Fruit fly (Drosophila melanogaster) whole organism, embryonic: ENCODE data around the gene snk.

Source experiments
- B-H1 ChIP-seq: fragments of 200-800 bp; sonication (Bioruptor generic); IDR thresholded peaks from 3 replicates; pipeline ENCODE4 v1.3.6; 2022; ENCODE audit warnings: missing biosample characterization, missing genetic modification characterization
- Bdp1 ChIP-seq: fragments of 200-800 bp; sonication (Bioruptor generic); optimal IDR thresholded peaks from 3 replicates; lab custom pipeline; 2016; ENCODE audit warnings: missing biosample characterization, missing genetic modification characterization
- CG10366 ChIP-seq: fragments of 200-800 bp; sonication (Bioruptor generic); IDR thresholded peaks from 2 replicates; pipeline ENCODE4 v1.3.6; 2022; ENCODE audit warnings: missing biosample characterization, missing genetic modification characterization
- CG10462 ChIP-seq: fragments of 200-800 bp; sonication (Bioruptor generic); optimal IDR thresholded peaks from 2 replicates; lab custom pipeline; 2016; ENCODE audit warnings: missing biosample characterization, missing genetic modification characterization
- CG10654 ChIP-seq: fragments of 200-800 bp; sonication (Bioruptor generic); optimal IDR thresholded peaks from 2 replicates; lab custom pipeline; 2016; ENCODE audit warnings: missing biosample characterization, missing genetic modification characterization
- CG12104 ChIP-seq: fragments of 200-800 bp; sonication (Bioruptor generic); optimal IDR thresholded peaks from 3 replicates; lab custom pipeline; 2016; ENCODE audit warnings: missing biosample characterization, missing genetic modification characterization
- CG14441 ChIP-seq: fragments of 200-800 bp; sonication (Bioruptor generic); IDR thresholded peaks from 2 replicates; pipeline ENCODE4 v1.3.6; 2022; ENCODE audit warnings: missing biosample characterization, missing genetic modification characterization
- CG15514 ChIP-seq: fragments of 200-800 bp; sonication (Bioruptor generic); optimal IDR thresholded peaks from 3 replicates; lab custom pipeline; 2017; ENCODE audit warnings: missing biosample characterization, missing genetic modification characterization, mild to moderate bottlenecking, moderate library complexity, missing genetic modification reagents
- CG1603 ChIP-seq: fragments of 200-800 bp; sonication (Bioruptor generic); optimal IDR thresholded peaks from 2 replicates; lab custom pipeline; 2019; ENCODE audit warnings: missing biosample characterization, mild to moderate bottlenecking, missing genetic modification characterization, moderate library complexity
- CG16863 ChIP-seq: fragments of 200-800 bp; sonication (Bioruptor generic); optimal IDR thresholded peaks from 3 replicates; lab custom pipeline; 2016; ENCODE audit warnings: missing biosample characterization, missing genetic modification characterization
- CG17385 ChIP-seq: fragments of 200-800 bp; sonication (Bioruptor generic); optimal IDR thresholded peaks from 3 replicates; lab custom pipeline; 2018; ENCODE audit warnings: missing biosample characterization, mild to moderate bottlenecking, missing genetic modification characterization
- CG18011 ChIP-seq: fragments of 200-800 bp; sonication (Bioruptor generic); optimal IDR thresholded peaks from 2 replicates; lab custom pipeline; 2017; ENCODE audit warnings: missing biosample characterization, missing genetic modification characterization, mild to moderate bottlenecking, moderate library complexity, missing genotype
- CG2129 ChIP-seq: fragments of 200-800 bp; sonication (Bioruptor generic); IDR thresholded peaks from 2 replicates; pipeline ENCODE4 v1.3.6; 2022; ENCODE audit warnings: missing biosample characterization, missing genetic modification characterization; ENCODE audit not compliant: partially characterized antibody
- CG30403 ChIP-seq: fragments of 200-800 bp; sonication (Bioruptor generic); optimal IDR thresholded peaks from 3 replicates; lab custom pipeline; 2016; ENCODE audit warnings: missing biosample characterization, missing genetic modification characterization
- CG3838 ChIP-seq: fragments of 200-800 bp; sonication (Bioruptor generic); optimal IDR thresholded peaks from 3 replicates; lab custom pipeline; 2016; ENCODE audit warnings: missing biosample characterization, missing genetic modification characterization
- CG9609 ChIP-seq: fragments of 200-800 bp; sonication (Bioruptor generic); optimal IDR thresholded peaks from 3 replicates; lab custom pipeline; 2016; ENCODE audit warnings: missing biosample characterization, missing genetic modification characterization
- CG9727 ChIP-seq: fragments of 200-800 bp; sonication (Bioruptor generic); optimal IDR thresholded peaks from 3 replicates; lab custom pipeline; 2017; ENCODE audit warnings: missing biosample characterization, mild to moderate bottlenecking, missing genetic modification characterization
- CG9876 ChIP-seq: fragments of 200-800 bp; sonication (Bioruptor generic); optimal IDR thresholded peaks from 2 replicates; lab custom pipeline; 2016; ENCODE audit warnings: missing biosample characterization, missing genetic modification characterization
- Dad ChIP-seq: fragments of 200-800 bp; sonication (Bioruptor generic); optimal IDR thresholded peaks from 3 replicates; lab custom pipeline; 2016; ENCODE audit warnings: missing biosample characterization, missing genetic modification characterization
- Dll ChIP-seq: fragments of 200-800 bp; sonication (Bioruptor generic); IDR thresholded peaks from 4 replicates; pipeline ENCODE4 v1.3.6; 2022; ENCODE audit warnings: missing biosample characterization, missing genetic modification characterization; ENCODE audit not compliant: partially characterized antibody
- Doc3 ChIP-seq: fragments of 200-800 bp; sonication (Bioruptor generic); IDR thresholded peaks from 3 replicates; pipeline ENCODE4 v1.3.6; 2022; ENCODE audit warnings: missing biosample characterization, missing genetic modification characterization; ENCODE audit not compliant: partially characterized antibody
- Drgx ChIP-seq: fragments of 200-800 bp; sonication (Bioruptor generic); IDR thresholded peaks from 2 replicates; pipeline ENCODE4 v1.3.6; 2022; ENCODE audit warnings: missing biosample characterization, missing genetic modification characterization
- Ets65A ChIP-seq: fragments of 200-800 bp; sonication (Bioruptor generic); peaks from one replicate; lab custom pipeline; 2016; ENCODE audit warnings: missing biosample characterization, missing genetic modification characterization
- Fer2 ChIP-seq: fragments of 200-800 bp; sonication (Bioruptor generic); optimal IDR thresholded peaks from 2 replicates; lab custom pipeline; 2018; ENCODE audit warnings: missing biosample characterization, mild to moderate bottlenecking, missing genetic modification characterization, moderate library complexity
- Hand ChIP-seq: fragments of 200-800 bp; sonication (Bioruptor generic); optimal IDR thresholded peaks from 2 replicates; lab custom pipeline; 2017; ENCODE audit warnings: mild to moderate bottlenecking, missing biosample characterization, missing genetic modification reagents, missing genetic modification characterization
- MESR4 ChIP-seq: fragments of 200-800 bp; sonication (Bioruptor generic); optimal IDR thresholded peaks from 2 replicates; lab custom pipeline; 2018; ENCODE audit warnings: missing biosample characterization, mild to moderate bottlenecking, missing genetic modification characterization, moderate library complexity
- Mes4 ChIP-seq: fragments of 200-800 bp; sonication (Bioruptor generic); optimal IDR thresholded peaks from 2 replicates; lab custom pipeline; 2016; ENCODE audit warnings: missing biosample characterization, missing genetic modification characterization
- NC2β ChIP-seq: fragments of 200-800 bp; sonication (Bioruptor generic); optimal IDR thresholded peaks from 2 replicates; lab custom pipeline; 2016; ENCODE audit warnings: missing biosample characterization, missing genetic modification characterization
- Six4 ChIP-seq: fragments of 200-800 bp; sonication (Bioruptor generic); optimal IDR thresholded peaks from 2 replicates; lab custom pipeline; 2016; ENCODE audit warnings: missing biosample characterization, missing genetic modification characterization
- Sox102F ChIP-seq: fragments of 200-800 bp; sonication (Bioruptor generic); optimal IDR thresholded peaks from 2 replicates; lab custom pipeline; 2018; ENCODE audit warnings: missing biosample characterization, mild to moderate bottlenecking, missing genetic modification characterization, moderate library complexity
- Vsx1 ChIP-seq: fragments of 200-800 bp; sonication (Bioruptor generic); optimal IDR thresholded peaks from 2 replicates; lab custom pipeline; 2017; ENCODE audit warnings: missing biosample characterization, mild to moderate bottlenecking, missing genetic modification characterization, missing genetic modification reagents
- abd-A ChIP-seq: fragments of 200-800 bp; sonication (Bioruptor generic); optimal IDR thresholded peaks from 3 replicates; lab custom pipeline; 2019; ENCODE audit warnings: missing biosample characterization, mild to moderate bottlenecking, missing genetic modification characterization, moderate library complexity
- ap ChIP-seq: fragments of 200-800 bp; sonication (Bioruptor generic); IDR thresholded peaks from 2 replicates; pipeline ENCODE4 v1.3.6; 2022; ENCODE audit warnings: missing biosample characterization, missing genetic modification characterization
- ase ChIP-seq: fragments of 200-800 bp; sonication (Bioruptor generic); IDR thresholded peaks from 3 replicates; pipeline ENCODE4 v1.3.6; 2022; ENCODE audit warnings: missing biosample characterization, missing genetic modification characterization
- dmrt11E ChIP-seq: fragments of 200-800 bp; sonication (Bioruptor generic); optimal IDR thresholded peaks from 3 replicates; lab custom pipeline; 2018; ENCODE audit warnings: missing biosample characterization, mild to moderate bottlenecking, missing genetic modification characterization, moderate library complexity
- fd64A ChIP-seq: fragments of 200-800 bp; sonication (Bioruptor generic); optimal IDR thresholded peaks from 3 replicates; lab custom pipeline; 2018; ENCODE audit warnings: missing biosample characterization, mild to moderate bottlenecking, missing genetic modification characterization
- gcm2 ChIP-seq: fragments of 200-800 bp; sonication (Bioruptor generic); optimal IDR thresholded peaks from 2 replicates; lab custom pipeline; 2016; ENCODE audit warnings: missing biosample characterization, missing genetic modification characterization
- hth ChIP-seq: fragments of >200 bp; optimal IDR thresholded peaks from 2 replicates; lab custom pipeline; 2017; ENCODE audit warnings: inconsistent platforms
- jumu ChIP-seq: fragments of 200-800 bp; sonication (Bioruptor generic); optimal IDR thresholded peaks from 3 replicates; lab custom pipeline; 2016; ENCODE audit warnings: missing biosample characterization, missing genetic modification characterization
- ken ChIP-seq: fragments of 200-800 bp; sonication (Bioruptor generic); IDR thresholded peaks from 3 replicates; pipeline ENCODE4 v1.3.6; 2022; ENCODE audit warnings: missing biosample characterization, missing genetic modification characterization
- kni ChIP-seq: fragments of 200-800 bp; sonication (Bioruptor generic); optimal IDR thresholded peaks from 3 replicates; lab custom pipeline; 2017; ENCODE audit warnings: mild to moderate bottlenecking, missing biosample characterization, missing genetic modification reagents, missing genetic modification characterization
- pan ChIP-seq, 4 experiments: fragments of >200 bp in 3 of 4; fragments of 200-800 bp in 1 of 4; sonication (Bioruptor generic) in 1 of 4; optimal IDR thresholded peaks in 3 of 4; IDR thresholded peaks in 1 of 4; 2 replicates each; pipeline versions ENCODE4 v1.3.6 to Lab custom; 2017 to 2022; ENCODE audit warnings: missing biosample characterization in 2 of 4, missing genetic modification characterization in 2 of 4, mixed read lengths in 1 of 4
- peb ChIP-seq: fragments of 200-800 bp; sonication (Bioruptor generic); IDR thresholded peaks from 2 replicates; pipeline ENCODE4 v1.3.6; 2022; ENCODE audit warnings: missing biosample characterization, missing genetic modification characterization
- pfk ChIP-seq: fragments of 200-800 bp; sonication (Bioruptor generic); optimal IDR thresholded peaks from 2 replicates; lab custom pipeline; 2018; ENCODE audit warnings: missing biosample characterization, mild to moderate bottlenecking, missing genetic modification characterization, moderate library complexity
- pho ChIP-seq: fragments of 200-800 bp; sonication (Bioruptor generic); optimal IDR thresholded peaks from 2 replicates; lab custom pipeline; 2016; ENCODE audit warnings: missing biosample characterization, missing genetic modification characterization
- pita ChIP-seq: fragments of 200-800 bp; sonication (Bioruptor generic); optimal IDR thresholded peaks from 2 replicates; lab custom pipeline; 2017; ENCODE audit warnings: missing biosample characterization, mild to moderate bottlenecking, missing genetic modification characterization
- psq ChIP-seq: fragments of 200-800 bp; sonication (Bioruptor generic); optimal IDR thresholded peaks from 2 replicates; lab custom pipeline; 2017; ENCODE audit warnings: missing biosample characterization, missing genetic modification characterization
- pzg ChIP-seq: fragments of 200-800 bp; sonication (Bioruptor generic); optimal IDR thresholded peaks from 3 replicates; lab custom pipeline; 2018; ENCODE audit warnings: missing biosample characterization, mild to moderate bottlenecking, missing genetic modification characterization, moderate library complexity
- so ChIP-seq: fragments of 200-800 bp; sonication (Bioruptor generic); IDR thresholded peaks from 3 replicates; pipeline ENCODE4 v1.3.6; 2022; ENCODE audit warnings: missing biosample characterization, missing genetic modification characterization

Gene snk

DNA sequence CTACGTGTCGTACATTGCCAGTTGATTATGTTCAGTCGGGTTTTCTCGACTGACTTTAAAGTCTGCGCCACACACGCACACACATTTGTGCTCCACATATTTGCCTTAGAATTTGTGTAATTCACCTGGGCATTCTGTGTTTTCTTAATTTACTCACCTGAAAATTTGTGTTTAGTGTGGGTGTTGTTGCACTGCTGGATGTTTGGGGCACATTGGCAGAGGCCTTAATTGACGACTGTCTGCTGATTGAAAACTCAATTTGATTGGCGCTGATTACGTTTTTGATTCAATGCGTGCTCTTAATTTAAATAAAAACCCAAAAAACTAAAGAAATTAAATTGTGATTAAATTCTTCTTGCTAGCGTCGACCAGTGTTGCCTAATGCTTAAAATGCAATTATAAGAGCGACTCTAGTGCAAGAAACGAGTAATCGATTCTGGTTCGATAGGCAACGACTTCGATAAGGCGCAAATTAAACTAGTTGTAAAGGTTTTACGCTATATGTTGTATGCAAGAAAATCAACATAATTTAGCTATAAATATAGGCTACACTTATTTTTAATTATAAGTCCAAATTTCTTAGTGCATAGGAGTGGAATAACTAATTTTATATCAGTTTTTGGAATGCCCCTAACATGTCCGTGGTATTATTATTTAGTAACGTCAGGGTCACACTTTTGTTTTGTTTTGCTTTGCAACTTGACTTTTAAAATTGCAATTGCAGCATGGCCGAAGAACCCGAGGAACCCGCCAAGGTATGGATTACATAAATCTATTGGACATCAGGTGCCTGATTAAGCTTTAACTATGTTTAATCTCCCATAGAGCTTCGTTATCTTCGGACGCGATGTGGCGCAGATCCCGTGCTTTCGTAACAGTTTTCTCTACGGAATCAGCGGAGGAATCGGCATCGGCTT is 12.1 kb downstream of the snk start, which contains the start of the genes CG46281 and CG46280 (continued):
- TF ChIP-seq CG10366 (GFP tag; lab: Robert Waterston, UW) (no peak), CG9727 (GFP tag; lab: Kevin White, UChicago) (no peak), CG9876 (no peak), CG2129 (GFP tag; lab: Robert Waterston, UW) (no peak), CG3838 (no peak), CG14441 (GFP tag; lab: Robert Waterston, UW) (no peak), peb (no peak), hth (lab: Kevin White, UChicago) (no peak), Hand (GFP tag; lab: Kevin White, UChicago) (peak; percentile 23), Six4 (GFP tag; lab: Kevin White, UChicago) (no peak), CG9609 (GFP tag; lab: Kevin White, UChicago) (peak; percentile 47), Mes4 (GFP tag; lab: Kevin White, UChicago) (no peak), pfk (GFP tag; lab: Kevin White, UChicago) (no peak), CG12104 (GFP tag; lab: Kevin White, UChicago) (no peak), ap (GFP tag; lab: Robert Waterston, UW) (no peak), Ets65A (peak; percentile 55), ase (GFP tag; lab: Robert Waterston, UW) (no peak), MESR4 (GFP tag; lab: Kevin White, UChicago) (peak; percentile 66), psq (no peak), jumu (no peak), NC2β (GFP tag; lab: Kevin White, UChicago) (peak; percentile 56), CG10462 (no peak), Drgx (GFP tag; lab: Robert Waterston, UW) (no peak), CG10654 (no peak), CG18011 (GFP tag; lab: Kevin White, UChicago) (peak; percentile 11), Sox102F (GFP tag; lab: Kevin White, UChicago) (no peak), Doc3 (GFP tag; lab: Robert Waterston, UW) (0 out of 3 replicates have a peak, but pooled peaks have one; percentile 43), CG15514 (GFP tag; lab: Kevin White, UChicago) (peak; percentile 98), Bdp1 (GFP tag; lab: Kevin White, UChicago) (peak; percentile 23), pho (GFP tag; lab: Kevin White, UChicago) (peak; percentile 47), so (GFP tag; lab: Robert Waterston, UW) (no peak), B-H1 (no peak), Fer2 (tag; lab: Kevin White, UChicago) (no peak), Vsx1 (GFP tag; lab: Kevin White, UChicago) (no peak), pita (GFP tag; lab: Kevin White, UChicago) (no peak), CG1603 (tag; lab: Kevin White, UChicago) (no peak), kni (GFP tag; lab: Kevin White, UChicago) (no peak), CG30403 (peak; percentile 46), CG16863 (GFP tag; lab: Kevin White, UChicago) (peak; percentile 22), gcm2 (GFP tag; lab: Kevin White, UChicago) (no peak), abd-A (no peak), pan (optimal IDR thresholded peaks at IDR 0.05; lab: Kevin White, UChicago) (no peak), pan (GFP tag; optimal IDR thresholded peaks at IDR 0.05 in 1 of 2, IDR thresholded peaks at IDR 0.05 in 1 of 2) (no peak), Dll (GFP tag; lab: Robert Waterston, UW) (peak; percentile 74; the same call in 3 of the 4 replicates), Dad (peak; percentile 12), dmrt11E (peak; percentile 19), fd64A (GFP tag; lab: Kevin White, UChicago) (no peak), ken (no peak), pzg (GFP tag; lab: Kevin White, UChicago) (peak; percentile 72), CG17385 (GFP tag; lab: Kevin White, UChicago) (peak; percentile 42)
